Worm (Caenorhabditis elegans) whole organism, late embryonic: ENCODE results near the gene C47G2.4.
A peak's percentile ranks its signal among the peaks of the same experiment; 100 is the strongest.

Source experiments
- C08G9.2 ChIP-seq: sonication (generic microtip); optimal IDR thresholded peaks from 2 replicates; lab custom pipeline; 2016; ENCODE audit warnings: mild to moderate bottlenecking, missing genetic modification characterization, moderate library complexity, missing compliant biosample characterization
- K09A11.1 ChIP-seq: sonication (generic microtip); optimal IDR thresholded peaks from 2 replicates; lab custom pipeline; 2017; ENCODE audit warnings: antibody characterized with exemption, mild to moderate bottlenecking, missing genetic modification characterization, missing compliant biosample characterization; ENCODE audit not compliant: insufficient read depth
- Y22D7AL.16 ChIP-seq: sonication (generic microtip); optimal IDR thresholded peaks from 2 replicates; lab custom pipeline; 2016; ENCODE audit warnings: missing genetic modification characterization, missing compliant biosample characterization
- ceh-18 ChIP-seq: sonication (generic microtip); optimal IDR thresholded peaks from 2 replicates; lab custom pipeline; 2016; ENCODE audit warnings: missing genetic modification characterization, missing compliant biosample characterization
- ceh-19 ChIP-seq: fragments of 200-800 bp; sonication (Bioruptor generic); optimal IDR thresholded peaks from 2 replicates; lab custom pipeline; 2018; ENCODE audit warnings: mild to moderate bottlenecking, missing genetic modification characterization, missing compliant biosample characterization
- ceh-2 ChIP-seq: sonication (generic microtip); optimal IDR thresholded peaks from 2 replicates; lab custom pipeline; 2016; ENCODE audit warnings: missing genotype, missing genetic modification characterization, missing compliant biosample characterization
- ceh-22 ChIP-seq: sonication (generic microtip); optimal IDR thresholded peaks from 2 replicates; lab custom pipeline; 2017; ENCODE audit warnings: missing biosample characterization, missing genetic modification characterization
- ceh-31 ChIP-seq: sonication (generic microtip); optimal IDR thresholded peaks from 2 replicates; lab custom pipeline; 2016; ENCODE audit warnings: missing genetic modification characterization, missing compliant biosample characterization
- ceh-34 ChIP-seq: sonication (generic microtip); optimal IDR thresholded peaks from 2 replicates; lab custom pipeline; 2016; ENCODE audit warnings: mild to moderate bottlenecking, missing genetic modification characterization, missing compliant biosample characterization
- ceh-48 ChIP-seq: sonication (generic microtip); optimal IDR thresholded peaks from 2 replicates; lab custom pipeline; 2016; ENCODE audit warnings: missing genetic modification characterization, inconsistent platforms, missing compliant biosample characterization
- ceh-9 ChIP-seq: sonication (generic microtip); optimal IDR thresholded peaks from 2 replicates; lab custom pipeline; 2016; ENCODE audit warnings: mild to moderate bottlenecking, missing genetic modification characterization, inconsistent platforms, missing compliant biosample characterization
- che-1 ChIP-seq: sonication (generic microtip); optimal IDR thresholded peaks from 2 replicates; lab custom pipeline; 2016; ENCODE audit warnings: mild to moderate bottlenecking, missing genetic modification characterization, missing compliant biosample characterization
- dmd-4 ChIP-seq: sonication (generic microtip); optimal IDR thresholded peaks from 2 replicates; lab custom pipeline; 2016; ENCODE audit warnings: borderline replicate concordance, missing genetic modification characterization, missing compliant biosample characterization
- dve-1 ChIP-seq: sonication (generic microtip); optimal IDR thresholded peaks from 2 replicates; lab custom pipeline; 2017; ENCODE audit warnings: antibody characterized with exemption, mild to moderate bottlenecking, missing genetic modification characterization, missing compliant biosample characterization
- elt-2 ChIP-seq: sonication (generic microtip); optimal IDR thresholded peaks from 2 replicates; lab custom pipeline; 2016; ENCODE audit warnings: missing genetic modification reagents, missing genetic modification characterization, missing compliant biosample characterization
- elt-4 ChIP-seq: sonication (generic microtip); optimal IDR thresholded peaks from 2 replicates; lab custom pipeline; 2016; ENCODE audit warnings: missing genetic modification characterization, missing compliant biosample characterization
- ets-4 ChIP-seq: sonication (generic microtip); optimal IDR thresholded peaks from 2 replicates; lab custom pipeline; 2016; ENCODE audit warnings: missing genetic modification characterization, missing compliant biosample characterization
- eyg-1 ChIP-seq: sonication (generic microtip); optimal IDR thresholded peaks from 2 replicates; lab custom pipeline; 2016; ENCODE audit warnings: missing genotype, missing genetic modification characterization, missing compliant biosample characterization
- fkh-10 ChIP-seq: fragments of 150-350 bp; optimal IDR thresholded peaks from 2 replicates; lab custom pipeline; 2014; ENCODE audit warnings: missing biosample characterization, missing genetic modification reagents, missing genetic modification characterization
- fkh-6 ChIP-seq: sonication (generic microtip); optimal IDR thresholded peaks from 2 replicates; lab custom pipeline; 2016; ENCODE audit warnings: missing genetic modification characterization, missing compliant biosample characterization
- gmeb-2 ChIP-seq: sonication (generic microtip); optimal IDR thresholded peaks from 2 replicates; lab custom pipeline; 2016; ENCODE audit warnings: missing genetic modification characterization, inconsistent platforms, missing compliant biosample characterization
- hlh-15 ChIP-seq: sonication (generic microtip); optimal IDR thresholded peaks from 2 replicates; lab custom pipeline; 2016; ENCODE audit warnings: missing genetic modification characterization, missing compliant biosample characterization
- hlh-8 ChIP-seq: sonication (generic microtip); optimal IDR thresholded peaks from 2 replicates; lab custom pipeline; 2016; ENCODE audit warnings: missing genotype, missing genetic modification characterization, missing compliant biosample characterization
- lim-6 ChIP-seq: sonication (generic microtip); optimal IDR thresholded peaks from 2 replicates; lab custom pipeline; 2016; ENCODE audit warnings: missing genetic modification characterization, missing compliant biosample characterization
- lin-11 ChIP-seq: fragments of 200-800 bp; sonication (Bioruptor generic); optimal IDR thresholded peaks from 2 replicates; lab custom pipeline; 2018; ENCODE audit warnings: mild to moderate bottlenecking, missing genetic modification characterization, missing compliant biosample characterization
- mec-3 ChIP-seq: sonication (generic microtip); optimal IDR thresholded peaks from 2 replicates; lab custom pipeline; 2016; ENCODE audit warnings: borderline replicate concordance, missing genetic modification characterization, missing compliant biosample characterization
- nfya-1 ChIP-seq: sonication (generic microtip); optimal IDR thresholded peaks from 2 replicates; lab custom pipeline; 2017; ENCODE audit warnings: missing genetic modification characterization, mild to moderate bottlenecking, missing compliant biosample characterization, antibody characterized with exemption, moderate library complexity
- nhr-11 ChIP-seq: fragments of 150-350 bp; optimal IDR thresholded peaks from 2 replicates; lab custom pipeline; 2014; ENCODE audit warnings: missing biosample characterization, missing genetic modification characterization
- odd-2 ChIP-seq: sonication (generic microtip); optimal IDR thresholded peaks from 2 replicates; lab custom pipeline; 2017; ENCODE audit warnings: antibody characterized with exemption, mild to moderate bottlenecking, missing genetic modification characterization, missing compliant biosample characterization
- pat-9 ChIP-seq: fragments of 200-800 bp; sonication (Bioruptor generic); optimal IDR thresholded peaks from 2 replicates; lab custom pipeline; 2018; ENCODE audit warnings: mild to moderate bottlenecking, missing genetic modification characterization, moderate library complexity, missing compliant biosample characterization
- pax-1 ChIP-seq: fragments of 150-350 bp; optimal IDR thresholded peaks from 2 replicates; lab custom pipeline; 2014; ENCODE audit warnings: missing biosample characterization, missing genetic modification characterization
- pha-4 ChIP-seq: fragments of 150-350 bp; optimal IDR thresholded peaks from 2 replicates; lab custom pipeline; 2018; ENCODE audit warnings: missing biosample characterization, missing genetic modification reagents, missing genetic modification characterization
- pqm-1 ChIP-seq: sonication (generic microtip); optimal IDR thresholded peaks from 2 replicates; lab custom pipeline; 2016; ENCODE audit warnings: missing genetic modification characterization, missing compliant biosample characterization
- pros-1 ChIP-seq: fragments of 150-350 bp; optimal IDR thresholded peaks from 2 replicates; lab custom pipeline; 2014; ENCODE audit warnings: missing biosample characterization, missing genetic modification reagents, missing genetic modification characterization
- ref-2 ChIP-seq: sonication (generic microtip); optimal IDR thresholded peaks from 2 replicates; lab custom pipeline; 2016; ENCODE audit warnings: missing genetic modification characterization, missing compliant biosample characterization
- rnt-1 ChIP-seq: sonication (generic microtip); optimal IDR thresholded peaks from 2 replicates; lab custom pipeline; 2016; ENCODE audit warnings: missing genetic modification characterization, missing compliant biosample characterization
- sox-2 ChIP-seq: fragments of 200-800 bp; sonication (Bioruptor generic); IDR thresholded peaks from 2 replicates; pipeline ENCODE4 v1.3.6; 2022; ENCODE audit warnings: missing genetic modification reagents, missing genetic modification characterization, missing compliant biosample characterization
- sox-4 ChIP-seq: sonication (generic microtip); optimal IDR thresholded peaks from 2 replicates; lab custom pipeline; 2017; ENCODE audit warnings: mild to moderate bottlenecking, missing genetic modification characterization, inconsistent platforms, missing compliant biosample characterization
- tbx-2 ChIP-seq: sonication (generic microtip); optimal IDR thresholded peaks from 2 replicates; lab custom pipeline; 2016; ENCODE audit warnings: missing genetic modification characterization, missing compliant biosample characterization
- tbx-7 ChIP-seq: sonication (generic microtip); optimal IDR thresholded peaks from 2 replicates; lab custom pipeline; 2016; ENCODE audit warnings: missing genotype, missing genetic modification characterization, missing compliant biosample characterization
- unc-55 ChIP-seq: sonication (generic microtip); optimal IDR thresholded peaks from 2 replicates; lab custom pipeline; 2017; ENCODE audit warnings: missing biosample characterization, missing genetic modification reagents, missing genetic modification characterization
- ztf-16 ChIP-seq: sonication (generic microtip); optimal IDR thresholded peaks from 2 replicates; lab custom pipeline; 2017; ENCODE audit warnings: missing genetic modification characterization, missing compliant biosample characterization

The C47G2.4 gene

ce11 chrII:11293433-11293832 lies at the start of gene C47G2.4:
C47G2.4 (minus strand) TSS chrII:11293606.
- TF ChIP-seq hlh-15 (tag; lab: Kevin White, UChicago) (no peak), pros-1 (tag; lab: Kevin White, UChicago) (peak; percentile 35), mec-3 (tag; lab: Kevin White, UChicago) (no peak), lin-11 (tag; lab: Kevin White, UChicago) (no peak), pqm-1 (tag; lab: Kevin White, UChicago) (no peak), elt-4 (tag; lab: Kevin White, UChicago) (no peak), tbx-2 (no peak), unc-55 (no peak), Y22D7AL.16 (no peak), fkh-6 (tag; lab: Kevin White, UChicago) (no peak), sox-2 (GFP tag; lab: Robert Waterston, UW) (no peak), ceh-34 (peak; percentile 70), sox-4 (no peak), ref-2 (tag; lab: Kevin White, UChicago) (peak; percentile 22), rnt-1 (tag; lab: Kevin White, UChicago) (peak; percentile 53), C08G9.2 (tag; lab: Kevin White, UChicago) (peak; percentile 27), elt-2 (peak; percentile 27), ceh-18 (tag; lab: Kevin White, UChicago) (peak; percentile 13), ceh-9 (tag; lab: Kevin White, UChicago) (no peak), K09A11.1 (tag; lab: Kevin White, UChicago) (no peak), pha-4 (tag; lab: Kevin White, UChicago) (no peak), fkh-10 (GFP tag; lab: Kevin White, UChicago) (no peak), ztf-16 (tag; lab: Kevin White, UChicago) (no peak), che-1 (no peak), tbx-7 (no peak), ceh-31 (tag; lab: Kevin White, UChicago) (peak; percentile 55), nfya-1 (tag; lab: Kevin White, UChicago) (peak; percentile 36), ceh-48 (tag; lab: Kevin White, UChicago) (no peak), pax-1 (tag; lab: Kevin White, UChicago) (no peak), ceh-2 (no peak), ets-4 (tag; lab: Kevin White, UChicago) (peak; percentile 40), dmd-4 (no peak), dve-1 (tag; lab: Kevin White, UChicago) (no peak), ceh-22 (tag; lab: Kevin White, UChicago) (no peak), hlh-8 (tag; lab: Kevin White, UChicago) (no peak)

- TF ChIP-seq ztf-16 (tag; lab: Kevin White, UChicago) (no peak), ref-2 (tag; lab: Kevin White, UChicago) (no peak), dmd-4 (no peak), nhr-11 (no peak), ceh-31 (tag; lab: Kevin White, UChicago) (no peak), pat-9 (tag; lab: Kevin White, UChicago) (no peak), lim-6 (tag; lab: Kevin White, UChicago) (no peak), ceh-18 (tag; lab: Kevin White, UChicago) (no peak), pros-1 (tag; lab: Kevin White, UChicago) (no peak), odd-2 (no peak), C08G9.2 (tag; lab: Kevin White, UChicago) (no peak), gmeb-2 (tag; lab: Kevin White, UChicago) (no peak), ceh-19 (GFP tag; lab: Kevin White, UChicago) (no peak), eyg-1 (tag; lab: Kevin White, UChicago) (no peak)
- TF ChIP-seq, all 69 proteins: peak for 0
Observed at ce11 chrII:11339507-11339906, 46.1 kb upstream of the C47G2.4 start, which contains the start of gene rmd-3. rmd-3 (minus strand) TSS chrII:11339607.
